Worm (Caenorhabditis elegans): ENCODE measurements around the gene ZK1321.4.

ZK1321.4 gene

ce11 chrII:9757651-9758282 is 16.0 kb downstream of the ZK1321.4 start, which contains the start of gene shk-1:
TSS of gene shk-1 (plus strand) at chrII:9758232.
- TF ChIP-seq akir-1 (GFP tag; optimal IDR thresholded peaks at IDR 0.05) = no peak
- TF ChIP-seq F55B11.4 (tag; optimal IDR thresholded peaks at IDR 0.05; ENCODE audit: borderline replicate concordance, insufficient read depth) = no peak
- TF ChIP-seq madf-10 (tag; optimal IDR thresholded peaks at IDR 0.05) = no peak
- no peak for TF ChIP-seq ceh-40 (GFP tag; IDR thresholded peaks at IDR 0.05)
- TF ChIP-seq ztf-3 (GFP tag; optimal IDR thresholded peaks at IDR 0.05) = no peak
- no peak for TF ChIP-seq ztf-22 (GFP tag; optimal IDR thresholded peaks at IDR 0.05)
- TF ChIP-seq ets-4 (GFP tag; optimal IDR thresholded peaks at IDR 0.05) = no peak
- no peak for TF ChIP-seq lin-40 (tag; optimal IDR thresholded peaks at IDR 0.05)
- TF ChIP-seq dpff-1 (tag; optimal IDR thresholded peaks at IDR 0.05) = no peak
- no peak for TF ChIP-seq lin-26 (GFP tag; IDR thresholded peaks at IDR 0.05)
- TF ChIP-seq ceh-58 (GFP tag; IDR thresholded peaks at IDR 0.05) = no peak
- TF ChIP-seq cebp-1 (GFP tag; IDR thresholded peaks at IDR 0.05) = no peak
- TF ChIP-seq cebp-1 (tag; optimal IDR thresholded peaks at IDR 0.05) = no peak
- TF ChIP-seq dpl-1 (GFP tag; optimal IDR thresholded peaks at IDR 0.05) = no peak
- no peak for TF ChIP-seq attf-6 (GFP tag; IDR thresholded peaks at IDR 0.05)
- no peak for TF ChIP-seq lag-1 (GFP tag; IDR thresholded peaks at IDR 0.05)
- TF ChIP-seq gei-17 (GFP tag; optimal IDR thresholded peaks at IDR 0.05) = no peak
- no peak for TF ChIP-seq nhr-120 (GFP tag; IDR thresholded peaks at IDR 0.05)

DNA sequence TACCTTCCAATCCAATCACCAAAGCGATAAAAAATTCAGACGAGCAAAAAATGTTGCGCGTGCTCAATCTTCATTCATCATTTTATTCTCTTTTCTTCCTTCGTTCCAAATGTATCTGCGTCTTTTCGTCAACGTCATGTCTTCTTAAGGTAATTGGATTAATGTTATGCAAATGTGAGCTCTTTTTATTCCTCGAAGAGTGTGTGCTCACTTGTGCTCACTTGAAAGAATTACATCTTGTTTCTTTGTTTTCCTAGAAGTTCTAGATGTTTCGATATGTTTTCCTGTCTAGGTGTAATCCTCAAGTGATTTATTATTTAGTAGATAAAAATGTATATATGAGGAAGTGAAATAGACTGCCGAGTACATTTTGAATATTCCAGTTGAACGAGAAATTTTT is 18.3 kb downstream of the ZK1321.4 start:
- no peak for TF ChIP-seq madf-3 (GFP tag; IDR thresholded peaks at IDR 0.05)
- no peak for TF ChIP-seq cebp-2 (GFP tag; IDR thresholded peaks at IDR 0.05)
- TF ChIP-seq bed-1 (GFP tag; IDR thresholded peaks at IDR 0.05) = no peak
- TF ChIP-seq snpc-1.1 (tag; optimal IDR thresholded peaks at IDR 0.05; ENCODE audit: insufficient read depth) = no peak
- TF ChIP-seq aptf-2 (GFP tag; conservative IDR thresholded peaks at IDR 0.05) = no peak
- no peak for TF ChIP-seq zim-3 (tag; optimal IDR thresholded peaks at IDR 0.05)
- TF ChIP-seq lin-40 (tag; optimal IDR thresholded peaks at IDR 0.05) = no peak
- TF ChIP-seq ceh-91 (GFP tag; IDR thresholded peaks at IDR 0.05) = no peak
- no peak for TF ChIP-seq T07F8.4 (tag; optimal IDR thresholded peaks at IDR 0.05)
- no peak for TF ChIP-seq pbrm-1 (GFP tag; IDR thresholded peaks at IDR 0.05)

- no peak for TF ChIP-seq lag-1 (GFP tag; IDR thresholded peaks at IDR 0.05)
- no peak for TF ChIP-seq ztf-25 (GFP tag; IDR thresholded peaks at IDR 0.05)
- TF ChIP-seq nhr-179 (tag; optimal IDR thresholded peaks at IDR 0.05) = no peak
- TF ChIP-seq attf-3 (GFP tag; conservative IDR thresholded peaks at IDR 0.05) = no peak
- no peak for TF ChIP-seq ccch-3 (GFP tag; optimal IDR thresholded peaks at IDR 0.05)
- no peak for TF ChIP-seq F33H1.4 (GFP tag; IDR thresholded peaks at IDR 0.05)
- TF ChIP-seq snpc-4 (GFP tag; optimal IDR thresholded peaks at IDR 0.05) = no peak
- TF ChIP-seq snpc-4 (tag; optimal IDR thresholded peaks at IDR 0.05) = no peak
- TF ChIP-seq nfya-2 (GFP tag; IDR thresholded peaks at IDR 0.05) = no peak
- TF ChIP-seq atf-7 (tag; optimal IDR thresholded peaks at IDR 0.05) = no peak
Measured at ce11 chrII:9753730-9754129, 20.0 kb downstream of the ZK1321.4 start, which contains the start of gene ZK1321.1. TSS of gene ZK1321.1 (plus strand) at chrII:9754030.
